Worm (Caenorhabditis elegans) whole organism, L1 larva: ENCODE results near the gene K01D12.8.

Experiments used
- dpl-1 ChIP-seq, 3 experiments: fragments of 150-350 bp in 2 of 3; sonication (generic microtip) in 1 of 3; optimal IDR thresholded peaks; 2 replicates each; lab custom pipeline; 2014 to 2017; ENCODE audit warnings: missing biosample characterization in 3 of 3, missing genetic modification characterization in 3 of 3, missing genetic modification reagents in 3 of 3
- fkh-8 ChIP-seq: sonication (generic microtip); optimal IDR thresholded peaks from 2 replicates; lab custom pipeline; 2016; ENCODE audit warnings: mild to moderate bottlenecking, missing genetic modification characterization, missing compliant biosample characterization
- mdl-1 ChIP-seq, 2 experiments: fragments of 150-350 bp; optimal IDR thresholded peaks; 2 replicates each; lab custom pipeline; 2014 to 2017; ENCODE audit warnings: missing biosample characterization in 2 of 2, missing genetic modification characterization in 2 of 2, inconsistent platforms in 1 of 2
- nhr-77 ChIP-seq: fragments of 150-350 bp; optimal IDR thresholded peaks from 2 replicates; lab custom pipeline; 2014; ENCODE audit warnings: missing biosample characterization, missing genetic modification characterization
- snpc-4 ChIP-seq: fragments of 150-350 bp; optimal IDR thresholded peaks from 2 replicates; lab custom pipeline; 2014; ENCODE audit warnings: missing biosample characterization, missing genetic modification characterization
- unc-130 ChIP-seq: fragments of 150-350 bp; optimal IDR thresholded peaks from 2 replicates; lab custom pipeline; 2017; ENCODE audit warnings: missing biosample characterization, missing genetic modification characterization, inconsistent platforms
- unc-62 ChIP-seq: fragments of 150-350 bp; optimal IDR thresholded peaks from 2 replicates; lab custom pipeline; 2014; ENCODE audit warnings: missing biosample characterization, missing genetic modification reagents, missing genetic modification characterization

ce11 chrV:12450441-12450840 is 48.0 kb downstream of the K01D12.8 start, which contains the start of gene F28C1.1:
- no peak for TF ChIP-seq unc-130 (tag; lab: Kevin White, UChicago)
- TF ChIP-seq nhr-77 (tag; lab: Kevin White, UChicago): no peak
- TF ChIP-seq dpl-1 (GFP tag; optimal IDR thresholded peaks at IDR 0.05; lab: Kevin White, UChicago): peak; percentile 84 to 92 (median 88)
- no peak for TF ChIP-seq unc-62 (GFP tag; lab: Kevin White, UChicago)
- TF ChIP-seq mdl-1 (tag; optimal IDR thresholded peaks at IDR 0.05; lab: Kevin White, UChicago): no peak
- TF ChIP-seq fkh-8: no peak
- no peak for TF ChIP-seq snpc-4 (tag; lab: Kevin White, UChicago)
